Fruit fly (Drosophila melanogaster) whole organism, prepupa: ENCODE results near the gene CG1233.

ENCODE experiments used
- CG10631 ChIP-seq: fragments of 200-800 bp; sonication (Bioruptor generic); optimal IDR thresholded peaks from 2 replicates; lab custom pipeline; 2016; ENCODE audit warnings: missing biosample characterization, missing genetic modification characterization
- CG31627 ChIP-seq: fragments of 200-800 bp; sonication (Bioruptor generic); optimal IDR thresholded peaks from 3 replicates; lab custom pipeline; 2016; ENCODE audit warnings: missing biosample characterization, missing genetic modification characterization
- CG34406 ChIP-seq: fragments of 200-800 bp; sonication (Bioruptor generic); optimal IDR thresholded peaks from 3 replicates; lab custom pipeline; 2016; ENCODE audit warnings: missing biosample characterization, missing genetic modification characterization
- CG7368 ChIP-seq: fragments of 200-800 bp; sonication (Bioruptor generic); optimal IDR thresholded peaks from 3 replicates; lab custom pipeline; 2016; ENCODE audit warnings: missing biosample characterization, missing genetic modification characterization
- Hr39 ChIP-seq: fragments of 200-800 bp; sonication (Bioruptor generic); optimal IDR thresholded peaks from 2 replicates; lab custom pipeline; 2016; ENCODE audit warnings: missing biosample characterization, missing genetic modification characterization
- Lpt ChIP-seq: fragments of 200-800 bp; sonication (Bioruptor generic); optimal IDR thresholded peaks from 3 replicates; lab custom pipeline; 2016; ENCODE audit warnings: missing biosample characterization, missing genetic modification characterization
- achi ChIP-seq: fragments of 200-800 bp; sonication (Bioruptor generic); optimal IDR thresholded peaks from 3 replicates; lab custom pipeline; 2016; ENCODE audit warnings: missing biosample characterization, missing genetic modification characterization
- dsx ChIP-seq: fragments of 200-800 bp; optimal IDR thresholded peaks from 3 replicates; lab custom pipeline; 2019; ENCODE audit warnings: missing biosample characterization, mild to moderate bottlenecking, missing genetic modification characterization, moderate library complexity; ENCODE audit not compliant: poor library complexity, severe bottlenecking
- eg ChIP-seq: fragments of 200-800 bp; sonication (Bioruptor generic); IDR thresholded peaks from 3 replicates; pipeline ENCODE4 v1.3.6; 2022; ENCODE audit warnings: missing biosample characterization, missing genetic modification characterization
- fd59A ChIP-seq: fragments of 200-800 bp; sonication (Bioruptor generic); optimal IDR thresholded peaks from 2 replicates; lab custom pipeline; 2017; ENCODE audit warnings: missing biosample characterization, mild to moderate bottlenecking, missing genetic modification characterization, missing genetic modification reagents
- salr ChIP-seq, 2 experiments: fragments of 200-800 bp; sonication (Bioruptor generic); optimal IDR thresholded peaks; 3 replicates each; lab custom pipeline; 2016 to 2018; ENCODE audit warnings: missing biosample characterization in 2 of 2, missing genetic modification characterization in 2 of 2, mild to moderate bottlenecking in 1 of 2
- spab ChIP-seq: fragments of 200-800 bp; sonication (Bioruptor generic); optimal IDR thresholded peaks from 2 replicates; lab custom pipeline; 2017; ENCODE audit warnings: missing biosample characterization, mild to moderate bottlenecking, missing genetic modification characterization, missing genetic modification reagents
- svp ChIP-seq: fragments of 200-800 bp; sonication (Bioruptor generic); peaks from one replicate; lab custom pipeline; 2016; ENCODE audit warnings: missing biosample characterization, missing genetic modification characterization

DNA sequence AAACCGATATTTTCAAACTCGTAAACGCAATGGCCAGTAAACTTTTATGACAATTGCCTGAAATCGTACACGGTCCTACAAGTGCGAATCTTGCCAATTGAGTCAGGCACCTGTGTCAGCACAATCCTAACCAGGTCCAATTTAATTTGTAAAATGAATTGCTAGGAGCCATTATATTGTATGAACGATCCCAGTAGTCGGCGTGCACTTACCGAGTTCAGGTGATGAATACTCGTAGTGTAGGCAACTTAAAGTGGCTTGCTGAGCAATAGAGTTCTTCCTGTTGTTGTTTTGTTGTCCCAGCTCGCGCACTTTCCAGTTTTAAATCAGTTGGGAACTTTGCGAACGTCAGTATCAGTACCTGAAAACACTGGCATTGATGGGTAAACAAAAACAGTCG is 20.7 kb upstream of the CG1233 start:
- TF ChIP-seq Hr39 (GFP tag; lab: Kevin White, UChicago) (no peak), spab (GFP tag; lab: Kevin White, UChicago) (no peak), CG7368 (GFP tag; lab: Kevin White, UChicago) (no peak), CG31627 (GFP tag; lab: Kevin White, UChicago) (no peak), svp (GFP tag; lab: Kevin White, UChicago) (no peak), dsx (GFP tag; lab: Kevin White, UChicago) (no peak), eg (GFP tag; lab: Robert Waterston, UW) (no peak), CG34406 (GFP tag; lab: Kevin White, UChicago) (no peak), CG10631 (GFP tag; lab: Kevin White, UChicago) (no peak), salr (GFP tag; optimal IDR thresholded peaks at IDR 0.05; lab: Kevin White, UChicago) (no peak), fd59A (GFP tag; lab: Kevin White, UChicago) (no peak), achi (GFP tag; lab: Kevin White, UChicago) (no peak), Lpt (no peak)
